Fruit fly (Drosophila melanogaster) whole organism, wandering third instar larva: ENCODE data around the gene Rim2.

ENCODE experiments used
- Abd-B ChIP-seq: fragments of >200 bp; optimal IDR thresholded peaks from 2 replicates; lab custom pipeline; 2017; ENCODE audit warnings: missing biosample characterization, missing genetic modification characterization
- CrebA ChIP-seq: fragments of 200-800 bp; sonication (Bioruptor generic); optimal IDR thresholded peaks from 2 replicates; lab custom pipeline; 2016; ENCODE audit warnings: missing biosample characterization, mild to moderate bottlenecking, missing genetic modification characterization, borderline replicate concordance
- Dfd ChIP-seq: fragments of >200 bp; optimal IDR thresholded peaks from 2 replicates; lab custom pipeline; 2017; ENCODE audit warnings: missing biosample characterization, missing genetic modification characterization
- Dif ChIP-seq: fragments of 200-275, 200-300 bp; sonication (Bioruptor generic); optimal IDR thresholded peaks from 2 replicates; lab custom pipeline; 2018; ENCODE audit warnings: missing biosample characterization, missing genetic modification characterization; ENCODE audit not compliant: partially characterized antibody
- GATAd ChIP-seq: sonication (Bioruptor generic); optimal IDR thresholded peaks from 2 replicates; lab custom pipeline; 2016; ENCODE audit warnings: missing biosample characterization, missing genetic modification characterization
- HLH106 ChIP-seq: fragments of 200-800 bp; optimal IDR thresholded peaks from 3 replicates; lab custom pipeline; 2019; ENCODE audit warnings: missing biosample characterization, mild to moderate bottlenecking, missing genetic modification characterization, moderate library complexity
- Hnf4 ChIP-seq: fragments of 200-800 bp; sonication (Bioruptor generic); optimal IDR thresholded peaks from 2 replicates; lab custom pipeline; 2016; ENCODE audit warnings: missing biosample characterization, mild to moderate bottlenecking, missing genetic modification characterization
- Hr78 ChIP-seq: fragments of >200 bp; optimal IDR thresholded peaks from 2 replicates; lab custom pipeline; 2017; ENCODE audit warnings: missing biosample characterization, missing genetic modification characterization
- Hr83 ChIP-seq: fragments of 200-300 bp; sonication (Bioruptor generic); optimal IDR thresholded peaks from 2 replicates; lab custom pipeline; 2016; ENCODE audit warnings: missing biosample characterization, mild to moderate bottlenecking, missing genetic modification characterization, moderate library complexity; ENCODE audit not compliant: poor library complexity, severe bottlenecking
- Jra ChIP-seq: sonication (Bioruptor generic); optimal IDR thresholded peaks from 2 replicates; lab custom pipeline; 2016; ENCODE audit warnings: missing biosample characterization, missing genetic modification characterization
- Myc ChIP-seq: fragments of >200 bp; optimal IDR thresholded peaks from 2 replicates; lab custom pipeline; 2017
- N ChIP-seq: fragments of >200 bp; optimal IDR thresholded peaks from 2 replicates; lab custom pipeline; 2018; ENCODE audit warnings: missing biosample characterization, missing external identifiers, missing genetic modification characterization
- Rel ChIP-seq, 2 experiments: fragments of 200-800 bp; sonication (Bioruptor generic) in 1 of 2; optimal IDR thresholded peaks; 2 replicates in 1 of 2; 3 replicates in 1 of 2; lab custom pipeline; 2016 to 2019; ENCODE audit warnings: mild to moderate bottlenecking in 2 of 2, missing biosample characterization in 2 of 2, missing genetic modification characterization in 2 of 2, moderate library complexity in 1 of 2
- Sp1 ChIP-seq: fragments of 200-800 bp; sonication (Bioruptor generic); optimal IDR thresholded peaks from 3 replicates; lab custom pipeline; 2019; ENCODE audit warnings: missing biosample characterization, mild to moderate bottlenecking, missing genetic modification characterization, moderate library complexity
- Vsx2 ChIP-seq: fragments of 200-300, 225-300 bp; sonication (Bioruptor generic); optimal IDR thresholded peaks from 2 replicates; lab custom pipeline; 2018; ENCODE audit warnings: missing biosample characterization, missing genetic modification characterization; ENCODE audit not compliant: partially characterized antibody
- br ChIP-seq: fragments of 200-800 bp; sonication (Bioruptor generic); optimal IDR thresholded peaks from 2 replicates; lab custom pipeline; 2016; ENCODE audit warnings: missing biosample characterization, missing genetic modification characterization
- brk ChIP-seq: fragments of 200-800 bp; sonication (Bioruptor generic); optimal IDR thresholded peaks from 2 replicates; lab custom pipeline; 2016; ENCODE audit warnings: missing biosample characterization, mild to moderate bottlenecking, missing genetic modification characterization
- dl ChIP-seq, 2 experiments: fragments of 175-275, 200-275 bp in 1 of 2; fragments of 200-275 bp in 1 of 2; sonication (Bioruptor generic); optimal IDR thresholded peaks; lab custom pipeline; 2018; ENCODE audit warnings: mild to moderate bottlenecking in 2 of 2, missing biosample characterization in 2 of 2, missing genetic modification characterization in 2 of 2, moderate library complexity in 2 of 2; ENCODE audit not compliant: partially characterized antibody in 2 of 2, insufficient read depth in 1 of 2
- dmrt93B ChIP-seq: fragments of 200-800 bp; sonication (Bioruptor generic); optimal IDR thresholded peaks from 2 replicates; lab custom pipeline; 2018; ENCODE audit warnings: missing biosample characterization, mild to moderate bottlenecking, missing genetic modification characterization
- dsf ChIP-seq: sonication (Bioruptor generic); optimal IDR thresholded peaks from 2 replicates; lab custom pipeline; 2016; ENCODE audit warnings: missing biosample characterization, missing genetic modification characterization, borderline replicate concordance
- ey ChIP-seq: fragments of 200-800 bp; sonication (Bioruptor generic); optimal IDR thresholded peaks from 2 replicates; lab custom pipeline; 2016; ENCODE audit warnings: missing biosample characterization, missing genetic modification characterization
- foxo ChIP-seq, 2 experiments: fragments of 200-800 bp; sonication (Bioruptor generic); optimal IDR thresholded peaks; 2 replicates in 1 of 2; 3 replicates in 1 of 2; lab custom pipeline; 2016 to 2017; ENCODE audit warnings: missing biosample characterization in 2 of 2, missing genetic modification characterization in 2 of 2
- fru ChIP-seq: fragments of 200-800 bp; sonication (Bioruptor generic); optimal IDR thresholded peaks from 3 replicates; lab custom pipeline; 2016; ENCODE audit warnings: missing biosample characterization, mild to moderate bottlenecking, missing genetic modification characterization
- h ChIP-seq: fragments of 200-800 bp; sonication (Bioruptor generic); optimal IDR thresholded peaks from 3 replicates; lab custom pipeline; 2016; ENCODE audit warnings: missing biosample characterization, mild to moderate bottlenecking, missing genetic modification characterization
- jim ChIP-seq: fragments of 175-275, 200-325 bp; sonication (Bioruptor generic); optimal IDR thresholded peaks from 2 replicates; lab custom pipeline; 2016; ENCODE audit warnings: missing biosample characterization, mild to moderate bottlenecking, missing genetic modification characterization
- lola ChIP-seq: fragments of >200 bp; optimal IDR thresholded peaks from 2 replicates; lab custom pipeline; 2017; ENCODE audit warnings: missing biosample characterization, missing genetic modification characterization
- pan ChIP-seq: fragments of >200 bp; optimal IDR thresholded peaks from 2 replicates; lab custom pipeline; 2017
- psq ChIP-seq: fragments of 200-800 bp; sonication (Bioruptor generic); optimal IDR thresholded peaks from 3 replicates; lab custom pipeline; 2017; ENCODE audit warnings: missing biosample characterization, mild to moderate bottlenecking, missing genetic modification characterization, moderate library complexity
- rgr ChIP-seq: fragments of 200-800 bp; sonication (Bioruptor generic); optimal IDR thresholded peaks from 3 replicates; lab custom pipeline; 2016; ENCODE audit warnings: missing biosample characterization, mild to moderate bottlenecking, missing genetic modification characterization
- sage ChIP-seq: fragments of 200-800 bp; sonication (Bioruptor generic); optimal IDR thresholded peaks from 2 replicates; lab custom pipeline; 2016; ENCODE audit warnings: missing biosample characterization, mild to moderate bottlenecking, missing genetic modification characterization
- sv ChIP-seq: fragments of 200-800 bp; sonication (Bioruptor generic); optimal IDR thresholded peaks from 3 replicates; lab custom pipeline; 2016; ENCODE audit warnings: missing biosample characterization, missing genetic modification characterization
- tai ChIP-seq: sonication (Bioruptor generic); optimal IDR thresholded peaks from 2 replicates; lab custom pipeline; 2016; ENCODE audit warnings: missing biosample characterization, missing genetic modification characterization
- usp ChIP-seq: fragments of >200 bp; optimal IDR thresholded peaks from 2 replicates; lab custom pipeline; 2017; ENCODE audit warnings: missing biosample characterization, missing genetic modification characterization

The Rim2 gene

dm6 chr2L:1709316-1709715 is 14.9 kb downstream of the Rim2 start:
- no peak for TF ChIP-seq sage (GFP tag; lab: Kevin White, UChicago)
- no peak for TF ChIP-seq Hr83
- TF ChIP-seq HLH106, result no peak
- no peak for TF ChIP-seq Jra
- no peak for TF ChIP-seq Dfd (GFP tag; lab: Kevin White, UChicago)
- TF ChIP-seq pan (lab: Kevin White, UChicago), result no peak
- TF ChIP-seq Vsx2 (GFP tag; lab: Kevin White, UChicago), result no peak
- TF ChIP-seq dl (GFP tag; optimal IDR thresholded peaks at IDR 0.05; lab: Kevin White, UChicago; ENCODE audit: insufficient read depth in 1 of 2, partially characterized antibody in 2 of 2), result no peak
- TF ChIP-seq lola (GFP tag; lab: Kevin White, UChicago), result no peak
- TF ChIP-seq jim (GFP tag; lab: Kevin White, UChicago), result no peak
- TF ChIP-seq CrebA (GFP tag; lab: Kevin White, UChicago), result no peak
- no peak for TF ChIP-seq br (GFP tag; lab: Kevin White, UChicago)
- peak in 1 of 2 experiments; percentile 7 for TF ChIP-seq foxo (GFP tag; optimal IDR thresholded peaks at IDR 0.05; lab: Kevin White, UChicago)
- TF ChIP-seq Sp1 (GFP tag; lab: Kevin White, UChicago), result no peak
- TF ChIP-seq brk, result no peak
- TF ChIP-seq sv, result no peak
- TF ChIP-seq fru (GFP tag; lab: Kevin White, UChicago), result peak; percentile 21
- no peak for TF ChIP-seq Myc (lab: Kevin White, UChicago)
- no peak for TF ChIP-seq usp (GFP tag; lab: Kevin White, UChicago)
- no peak for TF ChIP-seq rgr (GFP tag; lab: Kevin White, UChicago)
- no peak for TF ChIP-seq Rel (GFP tag; optimal IDR thresholded peaks at IDR 0.05; lab: Kevin White, UChicago)
- peak; percentile 77 for TF ChIP-seq Rel (tag; optimal IDR thresholded peaks at IDR 0.05; lab: Kevin White, UChicago)
- no peak for TF ChIP-seq Abd-B (GFP tag; lab: Kevin White, UChicago)
- TF ChIP-seq h (GFP tag; lab: Kevin White, UChicago), result peak; percentile 32

dm6 chr2L:1708110-1708509 is 16.1 kb downstream of the Rim2 start:
- TF ChIP-seq dl (GFP tag; optimal IDR thresholded peaks at IDR 0.05; lab: Kevin White, UChicago; ENCODE audit: insufficient read depth in 1 of 2, partially characterized antibody in 2 of 2) (no peak), Dif (GFP tag; lab: Kevin White, UChicago) (no peak), Vsx2 (GFP tag; lab: Kevin White, UChicago) (no peak), pan (lab: Kevin White, UChicago) (no peak), Hr78 (no peak), N (no peak), dmrt93B (no peak), foxo (GFP tag; optimal IDR thresholded peaks at IDR 0.05; lab: Kevin White, UChicago) (no peak), Jra (no peak), rgr (GFP tag; lab: Kevin White, UChicago) (no peak), GATAd (GFP tag; lab: Kevin White, UChicago) (no peak), sv (no peak), Dfd (GFP tag; lab: Kevin White, UChicago) (no peak), Myc (lab: Kevin White, UChicago) (no peak), CrebA (GFP tag; lab: Kevin White, UChicago) (no peak), Hnf4 (GFP tag; lab: Kevin White, UChicago) (no peak), ey (GFP tag; lab: Kevin White, UChicago) (no peak)

dm6 chr2L:1706961-1707360 is 17.2 kb downstream of the Rim2 start:
- TF ChIP-seq GATAd (GFP tag; lab: Kevin White, UChicago) (no peak), dl (GFP tag; optimal IDR thresholded peaks at IDR 0.05; lab: Kevin White, UChicago; ENCODE audit: insufficient read depth in 1 of 2, partially characterized antibody in 2 of 2) (no peak), CrebA (GFP tag; lab: Kevin White, UChicago) (no peak), tai (GFP tag; lab: Kevin White, UChicago) (no peak), brk (no peak), Myc (lab: Kevin White, UChicago) (no peak), foxo (GFP tag; optimal IDR thresholded peaks at IDR 0.05; lab: Kevin White, UChicago) (no peak), sv (no peak), lola (GFP tag; lab: Kevin White, UChicago) (no peak), ey (GFP tag; lab: Kevin White, UChicago) (no peak), Hr78 (no peak), dsf (GFP tag; lab: Kevin White, UChicago) (no peak), Hr83 (no peak), pan (lab: Kevin White, UChicago) (no peak), Jra (no peak)

- no peak for TF ChIP-seq Vsx2 (GFP tag; lab: Kevin White, UChicago)
- peak; percentile 39 for TF ChIP-seq Myc (lab: Kevin White, UChicago)
- TF ChIP-seq psq (GFP tag; lab: Kevin White, UChicago), result no peak
- no peak for TF ChIP-seq rgr (GFP tag; lab: Kevin White, UChicago)
Observed at dm6 chr2L:1704746-1705145, 19.4 kb downstream of the Rim2 start, which contains the start of gene cpb. Gene cpb (plus strand): TSS chr2L:1704902.
